Fruit fly (Drosophila melanogaster) whole organism, embryonic: ENCODE results near the gene Crtc.

Experiments used
- Asciz ChIP-seq: fragments of 200-800 bp; sonication (Bioruptor generic); optimal IDR thresholded peaks from 2 replicates; lab custom pipeline; 2017; ENCODE audit warnings: missing biosample characterization, mild to moderate bottlenecking, missing genetic modification characterization, missing genetic modification reagents
- Bdp1 ChIP-seq: fragments of 200-800 bp; sonication (Bioruptor generic); optimal IDR thresholded peaks from 3 replicates; lab custom pipeline; 2016; ENCODE audit warnings: missing biosample characterization, missing genetic modification characterization
- Blimp-1 ChIP-seq: fragments of 200-800 bp; sonication (Bioruptor generic); optimal IDR thresholded peaks from 3 replicates; lab custom pipeline; 2018; ENCODE audit warnings: missing biosample characterization, missing genetic modification characterization, mild to moderate bottlenecking, moderate library complexity, missing genetic modification reagents
- CG11456 ChIP-seq: fragments of 200-800 bp; sonication (Bioruptor generic); IDR thresholded peaks from 3 replicates; pipeline ENCODE4 v1.3.6; 2022; ENCODE audit warnings: missing biosample characterization, missing genetic modification characterization
- CG11696 ChIP-seq: fragments of 200-800 bp; sonication (Bioruptor generic); IDR thresholded peaks from 2 replicates; pipeline ENCODE4 v1.3.6; 2022; ENCODE audit warnings: missing biosample characterization, missing genetic modification characterization
- CG12942 ChIP-seq: fragments of 200-800 bp; sonication (Bioruptor generic); optimal IDR thresholded peaks from 3 replicates; lab custom pipeline; 2016; ENCODE audit warnings: missing biosample characterization, missing genetic modification characterization
- CG13287 ChIP-seq: fragments of 200-800 bp; sonication (Bioruptor generic); IDR thresholded peaks from 2 replicates; pipeline ENCODE4 v1.3.6; 2022; ENCODE audit warnings: missing biosample characterization, missing genetic modification characterization; ENCODE audit not compliant: partially characterized antibody
- CG14014 ChIP-seq: fragments of 200-800 bp; sonication (Bioruptor generic); IDR thresholded peaks from 2 replicates; pipeline ENCODE4 v1.3.6; 2022; ENCODE audit warnings: missing biosample characterization, missing genetic modification characterization
- CG16815 ChIP-seq: fragments of 200-800 bp; sonication (Bioruptor generic); optimal IDR thresholded peaks from 3 replicates; lab custom pipeline; 2017; ENCODE audit warnings: missing biosample characterization, mild to moderate bottlenecking, missing genetic modification characterization
- CG17568 ChIP-seq: fragments of 200-800 bp; sonication (Bioruptor generic); optimal IDR thresholded peaks from 2 replicates; lab custom pipeline; 2018; ENCODE audit warnings: missing biosample characterization, mild to moderate bottlenecking, missing genetic modification characterization, moderate library complexity
- CG2202 ChIP-seq: fragments of 200-800 bp; sonication (Bioruptor generic); optimal IDR thresholded peaks from 2 replicates; lab custom pipeline; 2018; ENCODE audit warnings: missing biosample characterization, mild to moderate bottlenecking, missing genetic modification characterization
- CG2712 ChIP-seq: fragments of 200-800 bp; optimal IDR thresholded peaks from 3 replicates; lab custom pipeline; 2019; ENCODE audit warnings: missing biosample characterization, mild to moderate bottlenecking, missing genetic modification characterization, moderate library complexity
- CG3065 ChIP-seq: fragments of 200-800 bp; sonication (Bioruptor generic); optimal IDR thresholded peaks from 2 replicates; lab custom pipeline; 2016; ENCODE audit warnings: missing biosample characterization, missing genetic modification characterization
- CG32532 ChIP-seq: fragments of 200-800 bp; sonication (Bioruptor generic); IDR thresholded peaks from 2 replicates; pipeline ENCODE4 v1.3.6; 2022; ENCODE audit warnings: missing biosample characterization, missing genetic modification characterization
- CG34422 ChIP-seq: fragments of 200-800 bp; sonication (Bioruptor generic); IDR thresholded peaks from 3 replicates; pipeline ENCODE4 v1.3.6; 2022; ENCODE audit warnings: missing biosample characterization, missing genetic modification characterization
- CG4404 ChIP-seq: fragments of 200-800 bp; sonication (Bioruptor generic); IDR thresholded peaks from 2 replicates; pipeline ENCODE4 v1.3.6; 2022; ENCODE audit warnings: missing biosample characterization, missing genetic modification characterization
- CG4707 ChIP-seq: fragments of 200-800 bp; sonication (Bioruptor generic); optimal IDR thresholded peaks from 2 replicates; lab custom pipeline; 2018; ENCODE audit warnings: missing biosample characterization, mild to moderate bottlenecking, missing genetic modification characterization, moderate library complexity
- CG9609 ChIP-seq: fragments of 200-800 bp; sonication (Bioruptor generic); optimal IDR thresholded peaks from 3 replicates; lab custom pipeline; 2016; ENCODE audit warnings: missing biosample characterization, missing genetic modification characterization
- CG9727 ChIP-seq: fragments of 200-800 bp; sonication (Bioruptor generic); optimal IDR thresholded peaks from 3 replicates; lab custom pipeline; 2017; ENCODE audit warnings: missing biosample characterization, mild to moderate bottlenecking, missing genetic modification characterization
- Deaf1 ChIP-seq: fragments of 200-800 bp; optimal IDR thresholded peaks from 3 replicates; lab custom pipeline; 2019; ENCODE audit warnings: missing biosample characterization, mild to moderate bottlenecking, missing genetic modification characterization, moderate library complexity
- Doc2 ChIP-seq: fragments of 200-800 bp; sonication (Bioruptor generic); IDR thresholded peaks from 2 replicates; pipeline ENCODE4 v1.3.6; 2022; ENCODE audit warnings: missing biosample characterization, missing genetic modification characterization
- Elba2 ChIP-seq: fragments of 200-800 bp; sonication (Bioruptor generic); optimal IDR thresholded peaks from 3 replicates; lab custom pipeline; 2016; ENCODE audit warnings: missing biosample characterization, missing genetic modification characterization
- Fer3 ChIP-seq: fragments of 200-800 bp; sonication (Bioruptor generic); optimal IDR thresholded peaks from 2 replicates; lab custom pipeline; 2018; ENCODE audit warnings: missing biosample characterization, mild to moderate bottlenecking, missing genetic modification characterization, moderate library complexity
- Hmr ChIP-seq: fragments of 200-800 bp; sonication (Bioruptor generic); optimal IDR thresholded peaks from 3 replicates; lab custom pipeline; 2017; ENCODE audit warnings: mild to moderate bottlenecking, missing biosample characterization, missing genetic modification reagents, missing genetic modification characterization
- Kr ChIP-seq: fragments of 200-800 bp; sonication (Bioruptor generic); optimal IDR thresholded peaks from 2 replicates; lab custom pipeline; 2017; ENCODE audit warnings: missing biosample characterization, mild to moderate bottlenecking, missing genetic modification characterization
- Meics ChIP-seq: fragments of 200-800 bp; sonication (Bioruptor generic); optimal IDR thresholded peaks from 2 replicates; lab custom pipeline; 2017; ENCODE audit warnings: missing biosample characterization, mild to moderate bottlenecking, missing genetic modification characterization
- Nf-YA ChIP-seq: fragments of 200-800 bp; sonication (Bioruptor generic); IDR thresholded peaks from 2 replicates; pipeline ENCODE4 v1.3.6; 2022; ENCODE audit warnings: missing biosample characterization, missing genetic modification characterization
- crol ChIP-seq: fragments of 200-800 bp; sonication (Bioruptor generic); IDR thresholded peaks from 2 replicates; pipeline ENCODE4 v1.3.6; 2022; ENCODE audit warnings: missing biosample characterization, missing genetic modification characterization
- exex ChIP-seq: fragments of 200-800 bp; sonication (Bioruptor generic); optimal IDR thresholded peaks from 4 replicates; lab custom pipeline; 2018; ENCODE audit warnings: missing biosample characterization, mild to moderate bottlenecking, missing genetic modification characterization, moderate library complexity
- gce ChIP-seq: fragments of 200-800 bp; sonication (Bioruptor generic); IDR thresholded peaks from 3 replicates; pipeline ENCODE4 v1.3.6; 2022; ENCODE audit warnings: missing biosample characterization, missing genetic modification characterization
- hbn ChIP-seq: fragments of 200-800 bp; sonication (Bioruptor generic); IDR thresholded peaks from 2 replicates; pipeline ENCODE4 v1.3.6; 2022; ENCODE audit warnings: missing biosample characterization, missing genetic modification characterization; ENCODE audit not compliant: partially characterized antibody
- ken ChIP-seq: fragments of 200-800 bp; sonication (Bioruptor generic); IDR thresholded peaks from 3 replicates; pipeline ENCODE4 v1.3.6; 2022; ENCODE audit warnings: missing biosample characterization, missing genetic modification characterization
- luna ChIP-seq: fragments of 200-800 bp; sonication (Bioruptor generic); optimal IDR thresholded peaks from 2 replicates; lab custom pipeline; 2016; ENCODE audit warnings: missing biosample characterization, missing genetic modification characterization
- mam ChIP-seq: fragments of 200-800 bp; sonication (Bioruptor generic); optimal IDR thresholded peaks from 3 replicates; lab custom pipeline; 2016; ENCODE audit warnings: missing biosample characterization, missing genetic modification characterization
- nerfin-1 ChIP-seq: fragments of 200-800 bp; sonication (Bioruptor generic); optimal IDR thresholded peaks from 3 replicates; lab custom pipeline; 2019; ENCODE audit warnings: missing biosample characterization, mild to moderate bottlenecking, missing genetic modification characterization, moderate library complexity
- rib ChIP-seq: fragments of 200-800 bp; sonication (Bioruptor generic); IDR thresholded peaks from 2 replicates; pipeline ENCODE4 v1.3.6; 2022; ENCODE audit warnings: missing biosample characterization, missing genetic modification characterization
- sd ChIP-seq: fragments of 200-800 bp; sonication (Bioruptor generic); optimal IDR thresholded peaks from 3 replicates; lab custom pipeline; 2018; ENCODE audit warnings: missing biosample characterization, mild to moderate bottlenecking, missing genetic modification characterization, moderate library complexity
- sisA ChIP-seq: fragments of 200-800 bp; sonication (Bioruptor generic); IDR thresholded peaks from 2 replicates; pipeline ENCODE4 v1.3.6; 2022; ENCODE audit warnings: missing biosample characterization, missing genetic modification characterization
- slou ChIP-seq: fragments of 200-800 bp; sonication (Bioruptor generic); optimal IDR thresholded peaks from 3 replicates; lab custom pipeline; 2016; ENCODE audit warnings: missing biosample characterization, missing genetic modification characterization
- trem ChIP-seq: fragments of 200-800 bp; optimal IDR thresholded peaks from 3 replicates; lab custom pipeline; 2019; ENCODE audit warnings: missing biosample characterization, mild to moderate bottlenecking, missing genetic modification characterization, moderate library complexity
- zf30C ChIP-seq: fragments of 200-800 bp; sonication (Bioruptor generic); optimal IDR thresholded peaks from 3 replicates; lab custom pipeline; 2018; ENCODE audit warnings: missing biosample characterization, mild to moderate bottlenecking, missing genetic modification characterization

The Crtc gene

DNA sequence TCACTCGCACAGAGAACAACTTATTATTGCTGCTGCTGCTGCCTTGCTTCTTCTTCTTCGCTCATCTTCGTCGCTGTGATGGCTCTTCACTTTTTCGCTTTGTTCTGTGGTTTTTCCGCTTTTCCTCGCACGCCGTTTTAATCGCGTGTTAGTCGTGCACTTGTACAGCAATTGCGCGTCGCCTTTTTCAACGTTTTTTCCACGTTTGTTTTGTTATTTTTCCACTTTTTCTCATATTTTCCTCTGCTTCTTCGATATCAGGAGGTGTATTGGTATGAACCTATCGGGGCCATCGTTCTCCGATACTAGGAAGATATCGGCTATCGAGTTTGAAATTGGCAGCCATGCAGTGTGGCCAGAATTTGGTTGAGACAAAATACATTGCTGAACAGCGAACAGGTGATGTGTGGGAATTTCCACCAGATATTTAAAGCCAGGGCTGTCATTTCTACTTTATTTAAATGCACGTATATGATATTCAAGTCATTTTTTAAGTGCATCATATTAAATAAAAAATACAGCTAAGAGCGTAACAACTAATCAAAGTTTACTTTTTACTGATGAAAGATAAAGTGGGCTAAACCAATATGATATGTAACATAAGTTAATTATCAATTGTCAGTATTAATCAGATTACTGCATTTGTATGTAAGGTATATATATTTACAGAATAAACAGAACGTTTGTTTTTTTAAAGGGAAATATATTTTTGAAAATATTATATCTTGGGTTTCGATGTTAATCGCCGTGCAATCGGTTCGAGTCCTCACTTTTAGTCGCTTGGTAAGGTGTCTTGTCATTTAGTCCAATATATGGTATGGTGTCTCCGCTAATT, at the start of gene Crtc (continued):
- no peak for TF ChIP-seq CG2202 (tag; lab: Kevin White, UChicago)
- peak; percentile 36 for TF ChIP-seq Hmr
- no peak for TF ChIP-seq Meics (GFP tag; lab: Kevin White, UChicago)
- no peak for TF ChIP-seq slou (GFP tag; lab: Kevin White, UChicago)
- peak; percentile 0 for TF ChIP-seq CG9727 (GFP tag; lab: Kevin White, UChicago)
- TF ChIP-seq Doc2 (GFP tag; lab: Robert Waterston, UW) = no peak
- TF ChIP-seq CG16815 = no peak
- TF ChIP-seq luna (GFP tag; lab: Kevin White, UChicago) = no peak
- TF ChIP-seq crol (GFP tag; lab: Robert Waterston, UW) = no peak
- TF ChIP-seq sd (tag; lab: Kevin White, UChicago) = peak; percentile 61
- no peak for TF ChIP-seq CG3065
- no peak for TF ChIP-seq CG9609 (GFP tag; lab: Kevin White, UChicago)
- TF ChIP-seq hbn (GFP tag; lab: Robert Waterston, UW) = peak; percentile 58
- TF ChIP-seq CG4707 (GFP tag; lab: Kevin White, UChicago) = no peak
- peak; percentile 43 for TF ChIP-seq Deaf1
- TF ChIP-seq Fer3 (tag; lab: Kevin White, UChicago) = no peak
- no peak for TF ChIP-seq CG14014 (GFP tag; lab: Robert Waterston, UW)
- TF ChIP-seq CG2712 (tag; lab: Kevin White, UChicago) = no peak
- no peak for TF ChIP-seq gce (GFP tag; lab: Robert Waterston, UW)
- peak; percentile 72 for TF ChIP-seq CG13287 (GFP tag; lab: Robert Waterston, UW)
- TF ChIP-seq Asciz = no peak
- peak; percentile 53; the same call in 1 of the 3 replicates for TF ChIP-seq CG34422 (GFP tag; lab: Robert Waterston, UW)
- no peak for TF ChIP-seq ken (GFP tag; lab: Robert Waterston, UW)
- TF ChIP-seq rib = 0 out of 2 replicates have a peak, but pooled peaks have one; percentile 43
- TF ChIP-seq Kr = no peak
- peak; percentile 28 for TF ChIP-seq trem (tag; lab: Kevin White, UChicago)
- TF ChIP-seq CG32532 (GFP tag; lab: Robert Waterston, UW) = peak; percentile 32; the same call in 1 of the 2 replicates
- no peak for TF ChIP-seq Blimp-1 (GFP tag; lab: Kevin White, UChicago)
- no peak for TF ChIP-seq CG12942 (GFP tag; lab: Kevin White, UChicago)
- peak; percentile 21 for TF ChIP-seq mam
- no peak for TF ChIP-seq CG4404 (GFP tag; lab: Robert Waterston, UW)
- TF ChIP-seq CG11696 (GFP tag; lab: Robert Waterston, UW) = no peak
- peak; percentile 30 for TF ChIP-seq CG17568 (GFP tag; lab: Kevin White, UChicago)
- TF ChIP-seq zf30C (GFP tag; lab: Kevin White, UChicago) = no peak
- no peak for TF ChIP-seq Bdp1 (GFP tag; lab: Kevin White, UChicago)
- no peak for TF ChIP-seq sisA (GFP tag; lab: Robert Waterston, UW)
- TF ChIP-seq CG11456 (GFP tag; lab: Robert Waterston, UW) = no peak
- TF ChIP-seq nerfin-1 (tag; lab: Kevin White, UChicago) = peak; percentile 84
- no peak for TF ChIP-seq Nf-YA (GFP tag; lab: Robert Waterston, UW)
- no peak for TF ChIP-seq exex (tag; lab: Kevin White, UChicago)
- no peak for TF ChIP-seq Elba2 (GFP tag; lab: Kevin White, UChicago)
